Worm (Caenorhabditis elegans): ENCODE measurements around the gene R08C7.11.

The R08C7.11 gene

DNA sequence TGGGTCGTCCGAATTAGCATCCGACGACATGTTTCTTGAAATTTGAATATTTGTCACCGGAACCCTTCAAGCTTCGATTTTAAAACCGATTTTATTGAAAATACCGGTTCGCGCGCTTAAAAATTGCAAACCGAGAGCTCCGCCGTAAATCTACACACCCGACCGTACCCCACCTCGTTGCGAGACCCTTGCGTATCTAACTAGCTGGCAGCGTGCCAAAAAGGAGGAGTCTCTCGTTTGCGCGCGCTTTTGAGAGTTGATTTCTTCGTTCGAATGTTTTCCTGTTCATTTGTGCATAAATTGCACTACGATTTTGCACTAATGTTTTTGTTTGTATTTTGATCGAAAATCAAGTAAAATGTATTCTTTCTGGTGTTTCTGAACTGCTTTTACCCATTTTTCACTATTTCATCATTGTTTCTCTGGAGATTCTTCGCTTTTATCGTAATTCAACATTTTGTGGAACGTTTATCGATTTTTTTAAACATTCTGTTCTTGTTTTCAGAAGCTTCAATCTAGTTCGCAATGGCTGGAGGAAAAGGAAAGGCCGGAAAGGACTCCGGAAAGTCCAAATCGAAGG lies 8.9 kb downstream of the R08C7.11 start, which contains the start of the genes wapl-1 and htz-1:
TSS of gene wapl-1 (minus strand) at position 30 of the 580 bp plus-strand sequence.
TSS of gene htz-1 (plus strand) at position 506 of the 580 bp plus-strand sequence.
- TF ChIP-seq pqm-1 (tag; optimal IDR thresholded peaks at IDR 0.05) (no peak), fkh-10 (GFP tag; optimal IDR thresholded peaks at IDR 0.05) (no peak), zip-5 (tag; optimal IDR thresholded peaks at IDR 0.05) (no peak), dve-1 (tag; optimal IDR thresholded peaks at IDR 0.05) (peak; percentile 73), ttx-3 (tag; optimal IDR thresholded peaks at IDR 0.05) (no peak), C08G9.2 (tag; optimal IDR thresholded peaks at IDR 0.05) (no peak), nfya-1 (tag; optimal IDR thresholded peaks at IDR 0.05) (peak; percentile 95), che-1 (tag; optimal IDR thresholded peaks at IDR 0.05) (no peak), ama-1 (optimal IDR thresholded peaks at IDR 0.05) (no peak), hlh-13 (GFP tag; optimal IDR thresholded peaks at IDR 0.05) (no peak), sdc-2 (tag; optimal IDR thresholded peaks at IDR 0.05) (no peak), ref-2 (tag; optimal IDR thresholded peaks at IDR 0.05) (peak; percentile 69), C38D4.7 (GFP tag; optimal IDR thresholded peaks at IDR 0.05) (no peak), ceh-6 (GFP tag; optimal IDR thresholded peaks at IDR 0.05) (no peak), syd-9 (tag; optimal IDR thresholded peaks at IDR 0.05) (peak; percentile 15), tbx-2 (tag; optimal IDR thresholded peaks at IDR 0.05) (peak; percentile 71), ztf-16 (tag; optimal IDR thresholded peaks at IDR 0.05) (peak; percentile 19), pat-9 (tag; optimal IDR thresholded peaks at IDR 0.05) (no peak), gmeb-2 (tag; optimal IDR thresholded peaks at IDR 0.05) (no peak), unc-55 (GFP tag; optimal IDR thresholded peaks at IDR 0.05) (peak; percentile 69), Y22D7AL.16 (tag; optimal IDR thresholded peaks at IDR 0.05) (no peak), K02D7.2 (tag; optimal IDR thresholded peaks at IDR 0.05) (no peak), ceh-19 (GFP tag; optimal IDR thresholded peaks at IDR 0.05) (no peak), npax-4 (tag; optimal IDR thresholded peaks at IDR 0.05) (no peak), fax-1 (tag; optimal IDR thresholded peaks at IDR 0.05) (peak; percentile 24), dmd-4 (tag; optimal IDR thresholded peaks at IDR 0.05; ENCODE audit: borderline replicate concordance) (no peak), ahr-1 (tag; optimal IDR thresholded peaks at IDR 0.05) (no peak), sox-4 (tag; optimal IDR thresholded peaks at IDR 0.05) (no peak), lin-11 (tag; optimal IDR thresholded peaks at IDR 0.05) (no peak), lim-6 (tag; optimal IDR thresholded peaks at IDR 0.05) (no peak), ceh-18 (tag; optimal IDR thresholded peaks at IDR 0.05) (peak; percentile 74), elt-4 (tag; optimal IDR thresholded peaks at IDR 0.05) (no peak), eyg-1 (tag; optimal IDR thresholded peaks at IDR 0.05) (peak; percentile 24), ceh-48 (tag; optimal IDR thresholded peaks at IDR 0.05) (peak; percentile 7), unc-3 (GFP tag; conservative IDR thresholded peaks at IDR 0.05) (no peak), unc-3 (tag; optimal IDR thresholded peaks at IDR 0.05) (peak; percentile 53), ceh-22 (tag; optimal IDR thresholded peaks at IDR 0.05) (peak; percentile 14), hlh-6 (tag; optimal IDR thresholded peaks at IDR 0.05) (no peak), T23F11.4 (GFP tag; optimal IDR thresholded peaks at IDR 0.05) (no peak), unc-86 (tag; optimal IDR thresholded peaks at IDR 0.05) (peak; percentile 9), ceh-30 (tag; optimal IDR thresholded peaks at IDR 0.05) (no peak), rnt-1 (tag; optimal IDR thresholded peaks at IDR 0.05) (peak; percentile 69), F13H6.1 (tag; optimal IDR thresholded peaks at IDR 0.05) (no peak), sox-2 (GFP tag; IDR thresholded peaks at IDR 0.05) (no peak), pag-3 (tag; optimal IDR thresholded peaks at IDR 0.05; ENCODE audit: borderline replicate concordance) (no peak), ceh-24 (tag; optimal IDR thresholded peaks at IDR 0.05) (no peak), ceh-9 (tag; optimal IDR thresholded peaks at IDR 0.05) (no peak), madf-2 (tag; optimal IDR thresholded peaks at IDR 0.05) (peak; percentile 48), tbx-7 (tag; optimal IDR thresholded peaks at IDR 0.05) (no peak), pha-2 (tag; optimal IDR thresholded peaks at IDR 0.05) (no peak), mec-3 (tag; optimal IDR thresholded peaks at IDR 0.05; ENCODE audit: borderline replicate concordance) (no peak), ets-4 (tag; optimal IDR thresholded peaks at IDR 0.05) (no peak), K09A11.1 (tag; optimal IDR thresholded peaks at IDR 0.05; ENCODE audit: insufficient read depth) (peak; percentile 11)

Data from whole organism, late embryonic.